Worm (Caenorhabditis elegans): Measurements from ENCODE around the gene eif-2Balpha.

- TF ChIP-seq ets-4 (tag; optimal IDR thresholded peaks at IDR 0.05) (no peak), ceh-2 (tag; optimal IDR thresholded peaks at IDR 0.05) (no peak), dmd-4 (tag; optimal IDR thresholded peaks at IDR 0.05; ENCODE audit: borderline replicate concordance) (no peak), ceh-18 (tag; optimal IDR thresholded peaks at IDR 0.05) (no peak), fkh-10 (GFP tag; optimal IDR thresholded peaks at IDR 0.05) (no peak), tbx-2 (tag; optimal IDR thresholded peaks at IDR 0.05) (no peak), pha-4 (tag; optimal IDR thresholded peaks at IDR 0.05) (no peak), rnt-1 (tag; optimal IDR thresholded peaks at IDR 0.05) (no peak), pat-9 (tag; optimal IDR thresholded peaks at IDR 0.05) (no peak)
Measured at ce11 chrIII:9590212-9590611, 47.3 kb downstream of the eif-2Balpha start.
